Worm (Caenorhabditis elegans) whole organism, early embryonic: ENCODE measurements around the gene chdh-1.

ENCODE experiments used
- B0310.2 ChIP-seq: sonication (generic microtip); optimal IDR thresholded peaks from 2 replicates; lab custom pipeline; 2016; ENCODE audit warnings: mild to moderate bottlenecking, missing genetic modification characterization, missing compliant biosample characterization
- aly-1 ChIP-seq: sonication (generic microtip); optimal IDR thresholded peaks from 2 replicates; lab custom pipeline; 2016; ENCODE audit warnings: missing genetic modification characterization, missing compliant biosample characterization
- ceh-13 ChIP-seq: fragments of 200-800 bp; sonication (Bioruptor generic); optimal IDR thresholded peaks from 2 replicates; lab custom pipeline; 2018; ENCODE audit warnings: mild to moderate bottlenecking, missing genetic modification characterization, missing compliant biosample characterization
- ceh-36 ChIP-seq: sonication (generic microtip); optimal IDR thresholded peaks from 2 replicates; lab custom pipeline; 2016; ENCODE audit warnings: missing genetic modification characterization, inconsistent platforms, missing compliant biosample characterization
- ets-7 ChIP-seq: sonication (generic microtip); optimal IDR thresholded peaks from 2 replicates; lab custom pipeline; 2016; ENCODE audit warnings: missing genotype, missing genetic modification characterization, missing compliant biosample characterization
- hnd-1 ChIP-seq: sonication (generic microtip); optimal IDR thresholded peaks from 2 replicates; lab custom pipeline; 2016; ENCODE audit warnings: missing genetic modification characterization, missing compliant biosample characterization
- tbx-37 ChIP-seq: fragments of 200-800 bp; sonication (Bioruptor generic); conservative IDR thresholded peaks from 2 replicates; pipeline ENCODE4 v1.3.6; 2022; ENCODE audit warnings: missing genetic modification reagents, missing genetic modification characterization, missing compliant biosample characterization

- TF ChIP-seq aly-1 (no peak), tbx-37 (GFP tag; lab: Robert Waterston, UW) (no peak), ets-7 (tag; lab: Kevin White, UChicago) (no peak), hnd-1 (tag; lab: Kevin White, UChicago) (no peak), ceh-36 (no peak), ceh-13 (no peak), B0310.2 (tag; lab: Kevin White, UChicago) (no peak)
Observed at ce11 chrII:8661539-8661938, 37.2 kb downstream of the chdh-1 start, which contains the start of the genes piga-1 and eif-2Bepsilon.
